Worm (Caenorhabditis elegans) whole organism, L4 larva: Measurements from ENCODE around the gene srx-112.

Experiments used
- D1046.2 ChIP-seq: fragments of 200-800 bp; sonication (Bioruptor generic); IDR thresholded peaks from 2 replicates; pipeline ENCODE4 v1.3.6; 2022; ENCODE audit warnings: missing genetic modification characterization, missing compliant biosample characterization
- F10B5.3 ChIP-seq: sonication (generic microtip); optimal IDR thresholded peaks from 2 replicates; lab custom pipeline; 2016; ENCODE audit warnings: mild to moderate bottlenecking, missing genetic modification characterization, missing compliant biosample characterization
- F49E8.2 ChIP-seq: sonication (generic microtip); optimal IDR thresholded peaks from 2 replicates; lab custom pipeline; 2016; ENCODE audit warnings: missing compliant biosample characterization, mild to moderate bottlenecking, missing genetic modification characterization, borderline replicate concordance
- Y48G9A.11 ChIP-seq: fragments of 200-800 bp; sonication (Bioruptor generic); IDR thresholded peaks from 2 replicates; pipeline ENCODE4 v1.3.6; 2022; ENCODE audit warnings: missing genetic modification reagents, missing genetic modification characterization, missing compliant biosample characterization
- aha-1 ChIP-seq: fragments of 150-350 bp; peaks from one replicate; lab custom pipeline; 2014; ENCODE audit warnings: missing biosample characterization, missing genetic modification characterization
- ama-1 ChIP-seq: fragments of 150-350 bp; optimal IDR thresholded peaks from 2 replicates; lab custom pipeline; 2014; ENCODE audit warnings: inconsistent platforms, mixed read lengths
- ceh-20 ChIP-seq: fragments of 200-800 bp; sonication (Bioruptor generic); IDR thresholded peaks from 2 replicates; pipeline ENCODE4 v1.3.6; 2022; ENCODE audit warnings: missing genetic modification reagents, missing genetic modification characterization, missing compliant biosample characterization
- ces-1 ChIP-seq: fragments of 150-350 bp; sonication (generic microtip); optimal IDR thresholded peaks from 4 replicates; lab custom pipeline; 2014; ENCODE audit warnings: missing biosample characterization, missing genetic modification reagents, missing genetic modification characterization
- cey-2 ChIP-seq: sonication (generic microtip); optimal IDR thresholded peaks from 3 replicates; lab custom pipeline; 2017; ENCODE audit warnings: missing genetic modification characterization, mild to moderate bottlenecking, missing compliant biosample characterization, antibody characterized with exemption, borderline replicate concordance; ENCODE audit not compliant: insufficient read depth
- daf-16 ChIP-seq, 3 experiments: sonication (generic microtip); optimal IDR thresholded peaks; 2 replicates each; lab custom pipeline; 2016 to 2017; ENCODE audit warnings: missing genetic modification characterization in 3 of 3, missing genetic modification reagents in 3 of 3, mild to moderate bottlenecking in 2 of 3, missing compliant biosample characterization in 2 of 3, missing biosample characterization in 1 of 3, moderate library complexity in 1 of 3
- fos-1 ChIP-seq: fragments of 150-350 bp; optimal IDR thresholded peaks from 2 replicates; lab custom pipeline; 2014; ENCODE audit warnings: missing biosample characterization, missing genetic modification characterization
- gei-8 ChIP-seq: fragments of 200-800 bp; sonication (Bioruptor generic); optimal IDR thresholded peaks from 2 replicates; lab custom pipeline; 2018; ENCODE audit warnings: mild to moderate bottlenecking, missing genetic modification characterization, missing compliant biosample characterization
- hif-1 ChIP-seq, 2 experiments: sonication (generic microtip); optimal IDR thresholded peaks; 2 replicates each; lab custom pipeline; 2016 to 2017; ENCODE audit warnings: missing compliant biosample characterization in 2 of 2, missing genetic modification characterization in 2 of 2, missing genetic modification reagents in 2 of 2, missing genotype in 2 of 2, mild to moderate bottlenecking in 1 of 2
- lin-13 ChIP-seq: fragments of 150-350 bp; optimal IDR thresholded peaks from 2 replicates; lab custom pipeline; 2014; ENCODE audit warnings: missing biosample characterization, missing genetic modification reagents, missing genetic modification characterization
- lin-39 ChIP-seq: fragments of 150-350 bp; optimal IDR thresholded peaks from 2 replicates; lab custom pipeline; 2014; ENCODE audit warnings: missing biosample characterization, missing genetic modification reagents, missing genetic modification characterization
- madf-5 ChIP-seq, 2 experiments: fragments of 200-800 bp; sonication (Bioruptor generic); IDR thresholded peaks; 2 replicates each; pipeline ENCODE4 v1.3.6; 2022; ENCODE audit warnings: missing compliant biosample characterization in 2 of 2, missing genetic modification characterization in 2 of 2
- mes-2 ChIP-seq: sonication (generic microtip); optimal IDR thresholded peaks from 2 replicates; lab custom pipeline; 2016; ENCODE audit warnings: missing genotype, mild to moderate bottlenecking, missing genetic modification characterization, missing compliant biosample characterization; ENCODE audit not compliant: poor library complexity, severe bottlenecking
- mxl-3 ChIP-seq: fragments of 200-800 bp; sonication (Bioruptor generic); optimal IDR thresholded peaks from 2 replicates; lab custom pipeline; 2018; ENCODE audit warnings: mild to moderate bottlenecking, missing genetic modification characterization, missing compliant biosample characterization
- nhr-25 ChIP-seq: sonication (generic microtip); optimal IDR thresholded peaks from 2 replicates; lab custom pipeline; 2017; ENCODE audit warnings: missing genetic modification characterization, mild to moderate bottlenecking, missing compliant biosample characterization, antibody characterized with exemption, moderate library complexity, borderline replicate concordance; ENCODE audit not compliant: insufficient read depth
- nhr-76 ChIP-seq: fragments of 150-350 bp; optimal IDR thresholded peaks from 2 replicates; lab custom pipeline; 2014; ENCODE audit warnings: missing biosample characterization, missing genetic modification characterization
- nhr-77 ChIP-seq: fragments of 150-350 bp; optimal IDR thresholded peaks from 2 replicates; lab custom pipeline; 2014; ENCODE audit warnings: missing biosample characterization, missing genetic modification characterization
- pha-4 ChIP-seq, 2 experiments: fragments of 150-350 bp in 1 of 2; fragments of 200-800 bp in 1 of 2; sonication (Bioruptor generic) in 1 of 2; IDR thresholded peaks in 1 of 2; optimal IDR thresholded peaks in 1 of 2; 2 replicates each; pipeline versions ENCODE4 v1.3.6 to Lab custom; 2014 to 2022; ENCODE audit warnings: missing genetic modification characterization in 2 of 2, missing genetic modification reagents in 2 of 2, missing biosample characterization in 1 of 2, missing compliant biosample characterization in 1 of 2
- pqm-1 ChIP-seq: sonication (generic microtip); optimal IDR thresholded peaks from 2 replicates; lab custom pipeline; 2017; ENCODE audit warnings: missing biosample characterization, missing genetic modification characterization
- rbr-2 ChIP-seq: sonication (generic microtip); optimal IDR thresholded peaks from 2 replicates; lab custom pipeline; 2016; ENCODE audit warnings: missing genotype, missing genetic modification characterization, missing compliant biosample characterization
- saeg-2 ChIP-seq: fragments of 200-800 bp; sonication (Bioruptor generic); IDR thresholded peaks from 2 replicates; pipeline ENCODE4 v1.3.6; 2022; ENCODE audit warnings: missing genetic modification reagents, missing genetic modification characterization, missing compliant biosample characterization
- set-16 ChIP-seq: fragments of 200-800 bp; sonication (Bioruptor generic); IDR thresholded peaks from 2 replicates; pipeline ENCODE4 v1.3.6; 2022; ENCODE audit warnings: missing genetic modification reagents, missing genetic modification characterization, missing compliant biosample characterization
- skn-1 ChIP-seq: fragments of 150-350 bp; optimal IDR thresholded peaks from 2 replicates; lab custom pipeline; 2014; ENCODE audit warnings: missing biosample characterization, missing genetic modification characterization
- snpc-1.2 ChIP-seq: fragments of 200-800 bp; sonication (Bioruptor generic); IDR thresholded peaks from 2 replicates; pipeline ENCODE4 v1.3.6; 2022; ENCODE audit warnings: missing genetic modification reagents, missing genetic modification characterization, missing compliant biosample characterization
- spr-1 ChIP-seq: sonication (generic microtip); optimal IDR thresholded peaks from 2 replicates; lab custom pipeline; 2016; ENCODE audit warnings: mild to moderate bottlenecking, missing genetic modification characterization, missing compliant biosample characterization
- unc-130 ChIP-seq: sonication (generic microtip); optimal IDR thresholded peaks from 2 replicates; lab custom pipeline; 2016; ENCODE audit warnings: missing genetic modification reagents, missing genetic modification characterization, missing compliant biosample characterization
- unc-39 ChIP-seq: sonication (generic microtip); optimal IDR thresholded peaks from 2 replicates; lab custom pipeline; 2017; ENCODE audit warnings: missing biosample characterization, missing genetic modification characterization
- unc-62 ChIP-seq, 3 experiments: fragments of 150-350 bp in 1 of 3; sonication (generic microtip); optimal IDR thresholded peaks in 2 of 3; peaks in 1 of 3; 1 replicate in 1 of 3; 2 replicates in 2 of 3; lab custom pipeline; 2014 to 2017; ENCODE audit warnings: missing biosample characterization in 3 of 3, missing genetic modification characterization in 3 of 3, missing genetic modification reagents in 3 of 3, missing genotype in 1 of 3
- zfp-2 ChIP-seq: sonication (generic microtip); optimal IDR thresholded peaks from 2 replicates; lab custom pipeline; 2016; ENCODE audit warnings: mild to moderate bottlenecking, missing genetic modification characterization, missing compliant biosample characterization
- ztf-11 ChIP-seq: fragments of 150-350 bp; optimal IDR thresholded peaks from 2 replicates; lab custom pipeline; 2014; ENCODE audit warnings: missing biosample characterization, missing genetic modification characterization
- ztf-7 ChIP-seq: fragments of 150-350 bp; optimal IDR thresholded peaks from 2 replicates; lab custom pipeline; 2014; ENCODE audit warnings: missing biosample characterization, missing genetic modification characterization

The srx-112 gene

ce11 chrII:3808104-3808503, 43.7 kb upstream of the srx-112 start, which contains the start of gene F54D10.5 (continued):
- TF ChIP-seq unc-130 (peak; percentile 48), set-16 (GFP tag; lab: Robert Waterston, UW) (no peak), daf-16 (GFP tag; optimal IDR thresholded peaks at IDR 0.05; lab: Kevin White, UChicago) (no peak), daf-16 (tag; optimal IDR thresholded peaks at IDR 0.05; lab: Kevin White, UChicago) (no peak), unc-39 (tag; lab: Kevin White, UChicago) (no peak), mxl-3 (GFP tag; lab: Kevin White, UChicago) (no peak), pha-4 (GFP tag; IDR thresholded peaks at IDR 0.05; lab: Robert Waterston, UW) (peak; percentile 35; the same call in 1 of the 2 replicates), pha-4 (tag; optimal IDR thresholded peaks at IDR 0.05; lab: Kevin White, UChicago) (no peak), ztf-11 (tag; lab: Kevin White, UChicago) (no peak), nhr-76 (tag; lab: Kevin White, UChicago) (no peak), lin-13 (GFP tag; lab: Kevin White, UChicago) (peak; percentile 31), fos-1 (peak; percentile 7), gei-8 (no peak), F10B5.3 (tag; lab: Kevin White, UChicago) (no peak), lin-39 (tag; lab: Kevin White, UChicago) (no peak)
- TF ChIP-seq, all 104 proteins: peak for 19

ce11 chrII:3806964-3807363, 42.6 kb upstream of the srx-112 start, which contains the start of gene F54D10.4:
Gene F54D10.4, minus strand, starts transcription at chrII:3807064.
- TF ChIP-seq aha-1 (tag; lab: Kevin White, UChicago) (peak; percentile 82), madf-5 (GFP tag; IDR thresholded peaks at IDR 0.05; lab: Robert Waterston, UW) (no peak)

ce11 chrII:3805518-3805917, 41.1 kb upstream of the srx-112 start:
- TF ChIP-seq mes-2 (tag; lab: Kevin White, UChicago) (no peak), unc-62 (GFP tag; optimal IDR thresholded peaks at IDR 0.05 in 1 of 2; lab: Kevin White, UChicago) (peak in 1 of 2 experiments; percentile 96), unc-62 (tag; optimal IDR thresholded peaks at IDR 0.05; lab: Kevin White, UChicago) (no peak)

- no peak for TF ChIP-seq spr-1 (tag; lab: Kevin White, UChicago)
- no peak for TF ChIP-seq ceh-20 (GFP tag; lab: Robert Waterston, UW)
- TF ChIP-seq nhr-25 (tag; lab: Kevin White, UChicago): no peak
- TF ChIP-seq lin-39 (tag; lab: Kevin White, UChicago): no peak
- TF ChIP-seq snpc-1.2 (GFP tag; lab: Robert Waterston, UW): no peak
- no peak for TF ChIP-seq cey-2 (tag; lab: Kevin White, UChicago)
- no peak for TF ChIP-seq pqm-1
- no peak for TF ChIP-seq ztf-11 (tag; lab: Kevin White, UChicago)
- TF ChIP-seq rbr-2 (tag; lab: Kevin White, UChicago): no peak
- TF ChIP-seq skn-1 (tag; lab: Kevin White, UChicago): no peak
- TF ChIP-seq, all 104 proteins: peak for 0
These were observed 38.8 kb upstream of the srx-112 start, which contains the start of gene ins-32 for ce11 chrII:3803219-3803618. Gene ins-32, minus strand, starts transcription at chrII:3803319.

- no peak for TF ChIP-seq ztf-11 (tag; lab: Kevin White, UChicago)
- TF ChIP-seq lin-39 (tag; lab: Kevin White, UChicago): no peak
- TF ChIP-seq spr-1 (tag; lab: Kevin White, UChicago): no peak
- no peak for TF ChIP-seq zfp-2 (tag; lab: Kevin White, UChicago)
- no peak for TF ChIP-seq saeg-2 (GFP tag; lab: Robert Waterston, UW)
- TF ChIP-seq ces-1: no peak
These were observed 30.9 kb upstream of the srx-112 start, which contains the start of gene Y8A9A.2 for ce11 chrII:3795323-3795722. Gene Y8A9A.2, plus strand, starts transcription at chrII:3795623.

ce11 chrII:3793336-3793735, 28.9 kb upstream of the srx-112 start, which contains the start of gene fbxb-99:
Gene fbxb-99, minus strand, starts transcription at chrII:3793436.
- TF ChIP-seq ama-1 (lab: Kevin White, UChicago): no peak
- TF ChIP-seq ztf-7 (tag; lab: Kevin White, UChicago): no peak
- TF ChIP-seq F49E8.2 (tag; lab: Kevin White, UChicago): no peak
- no peak for TF ChIP-seq nhr-77
- TF ChIP-seq set-16 (GFP tag; lab: Robert Waterston, UW): no peak
- no peak for TF ChIP-seq Y48G9A.11 (GFP tag; lab: Robert Waterston, UW)
- TF ChIP-seq cey-2 (tag; lab: Kevin White, UChicago): no peak
- no peak for TF ChIP-seq hif-1 (tag; optimal IDR thresholded peaks at IDR 0.05; lab: Kevin White, UChicago)
- no peak for TF ChIP-seq D1046.2 (GFP tag; lab: Robert Waterston, UW)
- TF ChIP-seq spr-1 (tag; lab: Kevin White, UChicago): no peak
